Worm (Caenorhabditis elegans): ENCODE results near the gene Y43C5A.3.

DNA sequence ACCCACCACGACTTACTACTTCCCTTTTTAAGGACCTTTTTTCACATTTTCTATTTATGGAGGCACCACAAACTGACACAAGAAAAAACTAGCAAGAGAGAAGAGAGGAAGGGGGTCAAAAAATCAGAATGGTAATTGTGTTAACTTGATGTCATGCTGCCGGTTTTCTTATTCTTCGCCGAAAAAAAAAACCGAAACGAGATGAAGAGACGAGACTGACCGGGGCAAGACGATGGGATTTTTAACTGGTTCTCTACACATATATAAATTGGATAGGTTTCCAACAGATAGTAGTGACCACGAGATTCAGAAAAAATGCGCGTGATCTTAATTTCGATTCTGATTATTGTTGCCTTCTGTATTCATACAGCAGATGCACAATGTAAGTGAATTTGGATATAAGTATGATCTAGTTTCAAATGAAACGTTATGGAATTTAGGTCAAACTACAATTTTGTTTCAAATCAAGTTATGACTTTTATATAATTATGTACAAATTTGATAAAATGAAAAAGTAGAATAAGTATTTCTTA lies at the start of gene Y43C5A.3:
- TF ChIP-seq tbx-8 (GFP tag; optimal IDR thresholded peaks at IDR 0.05) (no peak), elt-3 (tag; optimal IDR thresholded peaks at IDR 0.05) (no peak), elt-1 (tag; optimal IDR thresholded peaks at IDR 0.05; ENCODE audit: borderline replicate concordance, insufficient read depth) (no peak), pha-4 (tag; optimal IDR thresholded peaks at IDR 0.05) (no peak), ztf-11 (tag; optimal IDR thresholded peaks at IDR 0.05) (no peak), nhr-76 (tag; optimal IDR thresholded peaks at IDR 0.05) (no peak), nhr-28 (tag; optimal IDR thresholded peaks at IDR 0.05) (no peak), unc-62 (GFP tag; optimal IDR thresholded peaks at IDR 0.05) (no peak), M03D4.4 (tag; optimal IDR thresholded peaks at IDR 0.05) (no peak), hlh-1 (tag; optimal IDR thresholded peaks at IDR 0.05) (no peak), unc-39 (tag; optimal IDR thresholded peaks at IDR 0.05) (no peak)
